Worm (Caenorhabditis elegans): ENCODE results near the gene cgt-3.
"Not testable (repeated sequence)": the region's sequence is repeated elsewhere in the genome, so short reads cannot be mapped to it uniquely, and the experiment has no call there.

cgt-3 gene

ce11 chrII:5911274-5911673 lies at the start of gene cgt-3:
TSS of gene cgt-3 (plus strand) at chrII:5911324.
- no peak for TF ChIP-seq dao-5 (tag; optimal IDR thresholded peaks at IDR 0.05)
- TF ChIP-seq him-1 (tag; optimal IDR thresholded peaks at IDR 0.05): no peak
- no peak for TF ChIP-seq W03F9.2 (tag; optimal IDR thresholded peaks at IDR 0.05)

- TF ChIP-seq him-1 (tag; optimal IDR thresholded peaks at IDR 0.05) (no peak), dao-5 (tag; optimal IDR thresholded peaks at IDR 0.05) (no peak), W03F9.2 (tag; optimal IDR thresholded peaks at IDR 0.05) (no peak)
Measured at ce11 chrII:5863893-5864292, 47.2 kb upstream of the cgt-3 start, which contains the start of gene tag-234. TSS of gene tag-234 (plus strand) at chrII:5864193.

- TF ChIP-seq him-1 (tag; optimal IDR thresholded peaks at IDR 0.05) (no peak), dao-5 (tag; optimal IDR thresholded peaks at IDR 0.05) (no peak), W03F9.2 (tag; optimal IDR thresholded peaks at IDR 0.05) (no peak)
Measured at ce11 chrII:5865405-5866308, 45.5 kb upstream of the cgt-3 start, which contains the start of gene F55C12.19. TSS of gene F55C12.19 (plus strand) at chrII:5866139.

ce11 chrII:5866920-5867319 lies 44.2 kb upstream of the cgt-3 start:
- no peak for TF ChIP-seq W03F9.2 (tag; optimal IDR thresholded peaks at IDR 0.05)
- TF ChIP-seq him-1 (tag; optimal IDR thresholded peaks at IDR 0.05): no peak
- no peak for TF ChIP-seq dao-5 (tag; optimal IDR thresholded peaks at IDR 0.05)

ce11 chrII:5871508-5871907 lies 39.6 kb upstream of the cgt-3 start:
- TF ChIP-seq W03F9.2 (tag; optimal IDR thresholded peaks at IDR 0.05): no peak
- no peak for TF ChIP-seq dao-5 (tag; optimal IDR thresholded peaks at IDR 0.05)

ce11 chrII:5872414-5872813 lies 38.7 kb upstream of the cgt-3 start:
- TF ChIP-seq W03F9.2 (tag; optimal IDR thresholded peaks at IDR 0.05) (no peak), dao-5 (tag; optimal IDR thresholded peaks at IDR 0.05) (no peak), him-1 (tag; optimal IDR thresholded peaks at IDR 0.05) (no peak)

ce11 chrII:5873564-5874070 lies 37.5 kb upstream of the cgt-3 start, which contains the start of gene tex-2:
TSS of gene tex-2 (minus strand) at chrII:5873614.
- no peak for TF ChIP-seq him-1 (tag; optimal IDR thresholded peaks at IDR 0.05)
- no peak for TF ChIP-seq dao-5 (tag; optimal IDR thresholded peaks at IDR 0.05)
- peak; percentile 23 for TF ChIP-seq W03F9.2 (tag; optimal IDR thresholded peaks at IDR 0.05)

ce11 chrII:5874130-5874529 lies 37.0 kb upstream of the cgt-3 start:
- TF ChIP-seq W03F9.2 (tag; optimal IDR thresholded peaks at IDR 0.05): no peak
- no peak for TF ChIP-seq him-1 (tag; optimal IDR thresholded peaks at IDR 0.05)
- TF ChIP-seq dao-5 (tag; optimal IDR thresholded peaks at IDR 0.05): no peak

- TF ChIP-seq him-1 (tag; optimal IDR thresholded peaks at IDR 0.05) (no peak), W03F9.2 (tag; optimal IDR thresholded peaks at IDR 0.05) (no peak), dao-5 (tag; optimal IDR thresholded peaks at IDR 0.05) (no peak)
Measured at ce11 chrII:5876053-5876452, 35.1 kb upstream of the cgt-3 start, which contains the start of gene F55C12.6. TSS of gene F55C12.6 (minus strand) at chrII:5876153.

ce11 chrII:5876511-5876910 lies 34.6 kb upstream of the cgt-3 start, which contains the start of gene F55C12.2:
TSS of gene F55C12.2 (plus strand) at chrII:5876811.
- TF ChIP-seq dao-5, him-1, W03F9.2 (tag; optimal IDR thresholded peaks at IDR 0.05): not testable (repeated sequence)

ce11 chrII:5880677-5881076 lies 30.4 kb upstream of the cgt-3 start:
- no peak for TF ChIP-seq W03F9.2 (tag; optimal IDR thresholded peaks at IDR 0.05)
- TF ChIP-seq him-1 (tag; optimal IDR thresholded peaks at IDR 0.05): no peak
- no peak for TF ChIP-seq dao-5 (tag; optimal IDR thresholded peaks at IDR 0.05)

- TF ChIP-seq dao-5 (tag; optimal IDR thresholded peaks at IDR 0.05) (no peak), him-1 (tag; optimal IDR thresholded peaks at IDR 0.05) (no peak), W03F9.2 (tag; optimal IDR thresholded peaks at IDR 0.05) (no peak)
Measured at ce11 chrII:5884252-5884651, 26.9 kb upstream of the cgt-3 start, which contains the start of gene rfip-1. TSS of gene rfip-1 (plus strand) at chrII:5884552.

ce11 chrII:5885966-5886621 lies 25.0 kb upstream of the cgt-3 start:
- TF ChIP-seq him-1 (tag; optimal IDR thresholded peaks at IDR 0.05) (no peak), dao-5 (tag; optimal IDR thresholded peaks at IDR 0.05) (no peak), W03F9.2 (tag; optimal IDR thresholded peaks at IDR 0.05) (no peak)
